ENCODE assay signal across 5 worm cellular contexts in the genomic region with DNA sequence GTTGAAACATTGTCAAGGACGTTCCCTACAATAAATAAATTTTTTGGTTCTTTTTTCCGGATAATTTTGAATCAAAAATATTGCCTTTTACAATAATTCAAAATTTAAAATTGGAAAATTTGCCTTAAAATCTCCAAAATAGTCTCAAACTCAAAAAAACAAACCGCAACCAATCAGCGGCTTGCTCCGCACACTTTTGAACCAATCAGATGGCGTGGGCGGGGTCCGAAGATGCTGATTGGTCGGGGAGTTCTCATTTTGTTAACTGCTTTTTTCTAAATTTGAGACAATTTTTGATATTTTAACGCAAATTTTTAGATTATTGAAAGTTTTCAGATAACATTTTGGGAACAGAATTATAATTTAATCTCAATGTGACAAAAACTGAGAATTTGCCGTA.
TF ChIP-seq lines count a peak whose summit lies in the region.

No protein-coding gene starts in this region.

TF ChIP-seq in whole organism, L1 larva, 84 proteins besides CTCF, POLR2A, EP300 and RAD21:
- TF ChIP-seq snu-23 (GFP tag; optimal IDR thresholded peaks at IDR 0.05; lab: Kevin White, UChicago) (no peak), nhr-11 (tag; optimal IDR thresholded peaks at IDR 0.05; lab: Kevin White, UChicago) (no peak), irx-1 (tag; optimal IDR thresholded peaks at IDR 0.05; lab: Kevin White, UChicago) (no peak), C34B4.2 (tag; optimal IDR thresholded peaks at IDR 0.05; lab: Kevin White, UChicago) (no peak), ets-5 (GFP tag; IDR thresholded peaks at IDR 0.05; lab: Robert Waterston, UW) (no peak), mab-9 (GFP tag; IDR thresholded peaks at IDR 0.05; lab: Robert Waterston, UW) (peak; percentile 15; the same call in 1 of the 2 replicates)

TF ChIP-seq in whole organism, L3 larva, 47 proteins besides CTCF, POLR2A, EP300 and RAD21:
- TF ChIP-seq lin-15B (tag; optimal IDR thresholded peaks at IDR 0.05; lab: Kevin White, UChicago) (no peak), fos-1 (tag; optimal IDR thresholded peaks at IDR 0.05; lab: Kevin White, UChicago) (no peak), mdl-1 (tag; optimal IDR thresholded peaks at IDR 0.05; lab: Kevin White, UChicago) (no peak), nhr-28 (tag; optimal IDR thresholded peaks at IDR 0.05; lab: Kevin White, UChicago) (no peak), unc-39 (tag; optimal IDR thresholded peaks at IDR 0.05; lab: Kevin White, UChicago) (no peak), nfya-1 (tag; optimal IDR thresholded peaks at IDR 0.05; lab: Kevin White, UChicago; ENCODE audit: insufficient read depth) (peak; percentile 98), ceh-82 (tag; optimal IDR thresholded peaks at IDR 0.05; lab: Kevin White, UChicago) (no peak), egl-5 (tag; optimal IDR thresholded peaks at IDR 0.05; lab: Kevin White, UChicago) (no peak)

TF ChIP-seq in whole organism, early embryonic, 17 proteins besides CTCF, POLR2A, EP300 and RAD21:
- no peak for TF ChIP-seq sea-1 (GFP tag; conservative IDR thresholded peaks at IDR 0.05; lab: Robert Waterston, UW)
- TF ChIP-seq B0310.2 (tag; optimal IDR thresholded peaks at IDR 0.05; lab: Kevin White, UChicago): peak; percentile 11
- TF ChIP-seq F13C5.2 (tag; optimal IDR thresholded peaks at IDR 0.05; lab: Kevin White, UChicago): no peak

TF ChIP-seq in whole organism, late embryonic, 69 proteins besides CTCF, POLR2A, EP300 and RAD21:
- TF ChIP-seq ceh-19 (GFP tag; optimal IDR thresholded peaks at IDR 0.05; lab: Kevin White, UChicago): no peak
- peak; percentile 98 for TF ChIP-seq nfya-1 (tag; optimal IDR thresholded peaks at IDR 0.05; lab: Kevin White, UChicago)
- TF ChIP-seq zip-5 (tag; optimal IDR thresholded peaks at IDR 0.05; lab: Kevin White, UChicago): no peak

TF ChIP-seq in whole organism, young adult, 124 proteins besides CTCF, POLR2A, EP300 and RAD21:
- peak; percentile 77 for TF ChIP-seq nfyb-1 (GFP tag; IDR thresholded peaks at IDR 0.05; lab: Robert Waterston, UW)
- TF ChIP-seq die-1 (tag; optimal IDR thresholded peaks at IDR 0.05; lab: Kevin White, UChicago): no peak
- no peak for TF ChIP-seq sptf-2 (GFP tag; optimal IDR thresholded peaks at IDR 0.05; lab: Kevin White, UChicago)
